Comparison of ENCODE assay signal across 1 fruit fly cellular context in genomic region chr3R:9784341-9785062, dm6.
A peak's percentile ranks its signal among the peaks of the same experiment; 100 is the strongest.
TF ChIP-seq lines count a peak whose summit lies in the region.

MtnA (minus strand) TSS chr3R:9784370.
CG8500 (plus strand) TSS chr3R:9784653.

TF ChIP-seq in whole organism, embryonic, 481 proteins besides CTCF, POLR2A, EP300 and RAD21 (continued from another document):
- TF ChIP-seq slbo (GFP tag; IDR thresholded peaks at IDR 0.05; lab: Robert Waterston, UW): no peak
- TF ChIP-seq CG12236 (GFP tag; optimal IDR thresholded peaks at IDR 0.05; lab: Kevin White, UChicago): no peak
- TF ChIP-seq pzg (GFP tag; optimal IDR thresholded peaks at IDR 0.05; lab: Kevin White, UChicago): peak; percentile 67
- TF ChIP-seq ara (GFP tag; IDR thresholded peaks at IDR 0.05; lab: Robert Waterston, UW): no peak
- no peak for TF ChIP-seq Elba2 (GFP tag; optimal IDR thresholded peaks at IDR 0.05; lab: Kevin White, UChicago)
- peak; percentile 55; the same call in 1 of the 2 replicates for TF ChIP-seq MBD-R2 (GFP tag; IDR thresholded peaks at IDR 0.05; lab: Robert Waterston, UW)
- TF ChIP-seq fu2 (GFP tag; optimal IDR thresholded peaks at IDR 0.05; lab: Kevin White, UChicago): no peak
- peak; percentile 20 for TF ChIP-seq CG12659 (GFP tag; optimal IDR thresholded peaks at IDR 0.05; lab: Kevin White, UChicago)
- TF ChIP-seq Lhr (GFP tag; optimal IDR thresholded peaks at IDR 0.05; lab: Kevin White, UChicago): peak; percentile 13
- no peak for TF ChIP-seq slou (GFP tag; optimal IDR thresholded peaks at IDR 0.05; lab: Kevin White, UChicago)
- no peak for TF ChIP-seq CG9609 (GFP tag; optimal IDR thresholded peaks at IDR 0.05; lab: Kevin White, UChicago)
- 0 out of 4 replicates have a peak, but pooled peaks have one; percentile 65 for TF ChIP-seq chinmo (GFP tag; IDR thresholded peaks at IDR 0.05; lab: Robert Waterston, UW; ENCODE audit: partially characterized antibody)
- TF ChIP-seq eyg (GFP tag; optimal IDR thresholded peaks at IDR 0.05; lab: Kevin White, UChicago): no peak
- no peak for TF ChIP-seq Hr51 (GFP tag; optimal IDR thresholded peaks at IDR 0.05; lab: Kevin White, UChicago)
- TF ChIP-seq Abd-B (GFP tag; optimal IDR thresholded peaks at IDR 0.05; lab: Kevin White, UChicago): no peak
- TF ChIP-seq CG6765 (GFP tag; optimal IDR thresholded peaks at IDR 0.05; lab: Kevin White, UChicago): no peak
- TF ChIP-seq CG15514 (GFP tag; optimal IDR thresholded peaks at IDR 0.05; lab: Kevin White, UChicago): peak; percentile 96
- no peak for TF ChIP-seq Atf3 (GFP tag; optimal IDR thresholded peaks at IDR 0.05; lab: Kevin White, UChicago)
- no peak for TF ChIP-seq CG4730 (GFP tag; IDR thresholded peaks at IDR 0.05; lab: Robert Waterston, UW)
- peak; percentile 40 for TF ChIP-seq sug (tag; optimal IDR thresholded peaks at IDR 0.05; lab: Kevin White, UChicago)
- no peak for TF ChIP-seq pros (GFP tag; optimal IDR thresholded peaks at IDR 0.05; lab: Kevin White, UChicago)
- no peak for TF ChIP-seq CG12071 (GFP tag; optimal IDR thresholded peaks at IDR 0.05; lab: Kevin White, UChicago)
- no peak for TF ChIP-seq z (GFP tag; IDR thresholded peaks at IDR 0.05; lab: Robert Waterston, UW)
- no peak for TF ChIP-seq kah (GFP tag; optimal IDR thresholded peaks at IDR 0.05; lab: Kevin White, UChicago)
- no peak for TF ChIP-seq CG14050 (GFP tag; IDR thresholded peaks at IDR 0.05; lab: Robert Waterston, UW)
- TF ChIP-seq CG17912 (GFP tag; optimal IDR thresholded peaks at IDR 0.05; lab: Kevin White, UChicago): no peak
- TF ChIP-seq CG2678 (tag; optimal IDR thresholded peaks at IDR 0.05; lab: Kevin White, UChicago): no peak
- TF ChIP-seq CG4854 (GFP tag; optimal IDR thresholded peaks at IDR 0.05; lab: Kevin White, UChicago): no peak
- peak; percentile 3 for TF ChIP-seq dm (GFP tag; optimal IDR thresholded peaks at IDR 0.05; lab: Kevin White, UChicago)
- no peak for TF ChIP-seq CG3995 (GFP tag; optimal IDR thresholded peaks at IDR 0.05; lab: Kevin White, UChicago)
- no peak for TF ChIP-seq gcm (GFP tag; optimal IDR thresholded peaks at IDR 0.05; lab: Kevin White, UChicago)
- peak; percentile 30 for TF ChIP-seq CG7987 (GFP tag; optimal IDR thresholded peaks at IDR 0.05; lab: Kevin White, UChicago)
- no peak for TF ChIP-seq HLH54F (GFP tag; optimal IDR thresholded peaks at IDR 0.05; lab: Kevin White, UChicago)
- no peak for TF ChIP-seq nau (GFP tag; optimal IDR thresholded peaks at IDR 0.05; lab: Kevin White, UChicago)
- TF ChIP-seq CG15269 (tag; optimal IDR thresholded peaks at IDR 0.05; lab: Kevin White, UChicago): no peak
- no peak for TF ChIP-seq ranshi (GFP tag; IDR thresholded peaks at IDR 0.05; lab: Robert Waterston, UW)
- TF ChIP-seq pita (GFP tag; optimal IDR thresholded peaks at IDR 0.05; lab: Kevin White, UChicago): peak; percentile 54
- TF ChIP-seq CG10267 (tag; optimal IDR thresholded peaks at IDR 0.05; lab: Kevin White, UChicago): no peak
- TF ChIP-seq gem (tag; optimal IDR thresholded peaks at IDR 0.05; lab: Kevin White, UChicago): no peak
- no peak for TF ChIP-seq Meics (GFP tag; optimal IDR thresholded peaks at IDR 0.05; lab: Kevin White, UChicago)
- peak; percentile 77 for TF ChIP-seq Ets65A (GFP tag; lab: Kevin White, UChicago)
- TF ChIP-seq Ptx1 (GFP tag; IDR thresholded peaks at IDR 0.05; lab: Robert Waterston, UW): 0 out of 2 replicates have a peak, but pooled peaks have one; percentile 12
- TF ChIP-seq CG7271 (tag; optimal IDR thresholded peaks at IDR 0.05; lab: Kevin White, UChicago): no peak
- TF ChIP-seq Mad (GFP tag; optimal IDR thresholded peaks at IDR 0.05; lab: Kevin White, UChicago): no peak
- no peak for TF ChIP-seq CG1792 (GFP tag; optimal IDR thresholded peaks at IDR 0.05; lab: Kevin White, UChicago)
- TF ChIP-seq mld (GFP tag; IDR thresholded peaks at IDR 0.05; lab: Robert Waterston, UW; ENCODE audit: partially characterized antibody): no peak
- TF ChIP-seq CG4820 (GFP tag; optimal IDR thresholded peaks at IDR 0.05; lab: Kevin White, UChicago): no peak
- no peak for TF ChIP-seq ERR (GFP tag; optimal IDR thresholded peaks at IDR 0.05; lab: Kevin White, UChicago)
- TF ChIP-seq B-H1 (GFP tag; IDR thresholded peaks at IDR 0.05; lab: Robert Waterston, UW): no peak
- no peak for TF ChIP-seq tll (GFP tag; optimal IDR thresholded peaks at IDR 0.05; lab: Kevin White, UChicago)
- TF ChIP-seq CG17328 (GFP tag; IDR thresholded peaks at IDR 0.05; lab: Robert Waterston, UW): no peak
- no peak for TF ChIP-seq CG6791 (GFP tag; IDR thresholded peaks at IDR 0.05; lab: Robert Waterston, UW; ENCODE audit: partially characterized antibody)
- TF ChIP-seq Spps (tag; optimal IDR thresholded peaks at IDR 0.05; lab: Kevin White, UChicago): no peak
- no peak for TF ChIP-seq CG7963 (GFP tag; IDR thresholded peaks at IDR 0.05; lab: Robert Waterston, UW; ENCODE audit: partially characterized antibody)
- no peak for TF ChIP-seq dan (GFP tag; IDR thresholded peaks at IDR 0.05; lab: Robert Waterston, UW)
- TF ChIP-seq CG8478 (optimal IDR thresholded peaks at IDR 0.05; lab: Kevin White, UChicago): no peak
- no peak for TF ChIP-seq dysf (GFP tag; IDR thresholded peaks at IDR 0.05; lab: Robert Waterston, UW)
- TF ChIP-seq sr (GFP tag; IDR thresholded peaks at IDR 0.05; lab: Robert Waterston, UW): 0 out of 3 replicates have a peak, but pooled peaks have one; percentile 7
- TF ChIP-seq HLH4C (GFP tag; IDR thresholded peaks at IDR 0.05; lab: Robert Waterston, UW; ENCODE audit: partially characterized antibody): 0 out of 3 replicates have a peak, but pooled peaks have one; percentile 24
- TF ChIP-seq CkIIα-i1 (GFP tag; IDR thresholded peaks at IDR 0.05; lab: Robert Waterston, UW): no peak
- TF ChIP-seq CG3726 (GFP tag; IDR thresholded peaks at IDR 0.05; lab: Robert Waterston, UW): no peak
- no peak for TF ChIP-seq mam (GFP tag; optimal IDR thresholded peaks at IDR 0.05; lab: Kevin White, UChicago)
- no peak for TF ChIP-seq jing (GFP tag; optimal IDR thresholded peaks at IDR 0.05; lab: Kevin White, UChicago)
- TF ChIP-seq Antp (GFP tag; optimal IDR thresholded peaks at IDR 0.05; lab: Kevin White, UChicago): no peak
- no peak for TF ChIP-seq CG9876 (GFP tag; optimal IDR thresholded peaks at IDR 0.05; lab: Kevin White, UChicago)
- TF ChIP-seq Mes4 (GFP tag; optimal IDR thresholded peaks at IDR 0.05; lab: Kevin White, UChicago): no peak
- TF ChIP-seq sens-2 (GFP tag; IDR thresholded peaks at IDR 0.05; lab: Robert Waterston, UW): no peak
- no peak for TF ChIP-seq Nf-YB (GFP tag; optimal IDR thresholded peaks at IDR 0.05; lab: Kevin White, UChicago)
- TF ChIP-seq CG11504 (tag; optimal IDR thresholded peaks at IDR 0.05; lab: Kevin White, UChicago): no peak
- no peak for TF ChIP-seq cato (GFP tag; optimal IDR thresholded peaks at IDR 0.05; lab: Kevin White, UChicago; ENCODE audit: borderline replicate concordance)
- TF ChIP-seq emc (GFP tag; optimal IDR thresholded peaks at IDR 0.05; lab: Kevin White, UChicago): no peak
- no peak for TF ChIP-seq D (optimal IDR thresholded peaks at IDR 0.05; lab: Kevin White, UChicago)
- TF ChIP-seq D (GFP tag; optimal IDR thresholded peaks at IDR 0.05; lab: Kevin White, UChicago): no peak
- no peak for TF ChIP-seq Lim3 (GFP tag; IDR thresholded peaks at IDR 0.05; lab: Robert Waterston, UW)
- TF ChIP-seq pfk (GFP tag; optimal IDR thresholded peaks at IDR 0.05; lab: Kevin White, UChicago): no peak
- 0 out of 3 replicates have a peak, but pooled peaks have one; percentile 24 for TF ChIP-seq Opbp (GFP tag; IDR thresholded peaks at IDR 0.05; lab: Robert Waterston, UW; ENCODE audit: partially characterized antibody)
- no peak for TF ChIP-seq Atf-2 (GFP tag; optimal IDR thresholded peaks at IDR 0.05; lab: Kevin White, UChicago)
- TF ChIP-seq lov (optimal IDR thresholded peaks at IDR 0.05; lab: Kevin White, UChicago): no peak
- TF ChIP-seq lov (GFP tag; IDR thresholded peaks at IDR 0.05; lab: Robert Waterston, UW): 0 out of 3 replicates have a peak, but pooled peaks have one; percentile 19
- TF ChIP-seq CG13296 (GFP tag; optimal IDR thresholded peaks at IDR 0.05; lab: Kevin White, UChicago): no peak
- TF ChIP-seq sqz (GFP tag; optimal IDR thresholded peaks at IDR 0.05; lab: Kevin White, UChicago): no peak
- no peak for TF ChIP-seq HmgD (GFP tag; optimal IDR thresholded peaks at IDR 0.05; lab: Kevin White, UChicago)
- no peak for TF ChIP-seq trem (tag; optimal IDR thresholded peaks at IDR 0.05; lab: Kevin White, UChicago)
- no peak for TF ChIP-seq NC2α (GFP tag; optimal IDR thresholded peaks at IDR 0.05; lab: Kevin White, UChicago)
- peak; percentile 87 for TF ChIP-seq onecut (GFP tag; IDR thresholded peaks at IDR 0.05; lab: Robert Waterston, UW)
- TF ChIP-seq zen (tag; optimal IDR thresholded peaks at IDR 0.05; lab: Kevin White, UChicago): no peak
- TF ChIP-seq CG11695 (GFP tag; IDR thresholded peaks at IDR 0.05; lab: Robert Waterston, UW): no peak
- TF ChIP-seq bab2 (GFP tag; optimal IDR thresholded peaks at IDR 0.05; lab: Kevin White, UChicago): no peak
- no peak for TF ChIP-seq Max (GFP tag; optimal IDR thresholded peaks at IDR 0.05; lab: Kevin White, UChicago)
- TF ChIP-seq Fer3 (tag; optimal IDR thresholded peaks at IDR 0.05; lab: Kevin White, UChicago): no peak
- peak; percentile 55 for TF ChIP-seq Fer1 (GFP tag; optimal IDR thresholded peaks at IDR 0.05; lab: Kevin White, UChicago)
- no peak for TF ChIP-seq Ets97D (GFP tag; optimal IDR thresholded peaks at IDR 0.05; lab: Kevin White, UChicago)
- peak; percentile 68 for TF ChIP-seq E2f2 (GFP tag; IDR thresholded peaks at IDR 0.05; lab: Robert Waterston, UW)
- TF ChIP-seq da (GFP tag; optimal IDR thresholded peaks at IDR 0.05; lab: Kevin White, UChicago): no peak
- TF ChIP-seq CG13287 (GFP tag; IDR thresholded peaks at IDR 0.05; lab: Robert Waterston, UW; ENCODE audit: partially characterized antibody): peak; percentile 51
- no peak for TF ChIP-seq Stat92E (GFP tag; optimal IDR thresholded peaks at IDR 0.05; lab: Kevin White, UChicago)
- TF ChIP-seq BEAF-32 (GFP tag; optimal IDR thresholded peaks at IDR 0.05; lab: Kevin White, UChicago): no peak
- peak; percentile 100 for TF ChIP-seq MTF-1 (GFP tag; optimal IDR thresholded peaks at IDR 0.05; lab: Kevin White, UChicago; ENCODE audit: borderline replicate concordance)
- no peak for TF ChIP-seq CG32767 (GFP tag; IDR thresholded peaks at IDR 0.05; lab: Robert Waterston, UW)
- TF ChIP-seq CG1602 (GFP tag; optimal IDR thresholded peaks at IDR 0.05; lab: Kevin White, UChicago): no peak
- TF ChIP-seq CG2199 (GFP tag; IDR thresholded peaks at IDR 0.05; lab: Robert Waterston, UW): no peak
- TF ChIP-seq CG1832 (GFP tag; optimal IDR thresholded peaks at IDR 0.05; lab: Kevin White, UChicago): no peak
- TF ChIP-seq az2 (GFP tag; optimal IDR thresholded peaks at IDR 0.05; lab: Kevin White, UChicago): no peak
- no peak for TF ChIP-seq ac (GFP tag; optimal IDR thresholded peaks at IDR 0.05; lab: Kevin White, UChicago)
- 0 out of 2 replicates have a peak, but pooled peaks have one; percentile 16 for TF ChIP-seq stc (GFP tag; IDR thresholded peaks at IDR 0.05; lab: Robert Waterston, UW)
- TF ChIP-seq Doc2 (GFP tag; IDR thresholded peaks at IDR 0.05; lab: Robert Waterston, UW): no peak
- no peak for TF ChIP-seq Dbx (GFP tag; IDR thresholded peaks at IDR 0.05; lab: Robert Waterston, UW)
- TF ChIP-seq CG1529 (GFP tag; optimal IDR thresholded peaks at IDR 0.05; lab: Kevin White, UChicago): no peak
- TF ChIP-seq Neu2 (GFP tag; optimal IDR thresholded peaks at IDR 0.05; lab: Kevin White, UChicago; ENCODE audit: borderline replicate concordance): no peak
- TF ChIP-seq CG18599 (GFP tag; optimal IDR thresholded peaks at IDR 0.05; lab: Kevin White, UChicago): no peak
- no peak for TF ChIP-seq esg (GFP tag; conservative IDR thresholded peaks at IDR 0.05; lab: Robert Waterston, UW)
- TF ChIP-seq gsb-n (tag; optimal IDR thresholded peaks at IDR 0.05; lab: Kevin White, UChicago): no peak
- TF ChIP-seq CG17361 (GFP tag; IDR thresholded peaks at IDR 0.05; lab: Robert Waterston, UW): no peak
- no peak for TF ChIP-seq insv (GFP tag; optimal IDR thresholded peaks at IDR 0.05; lab: Kevin White, UChicago)
- peak; percentile 75; the same call in 2 of the 3 replicates for TF ChIP-seq CG34422 (GFP tag; IDR thresholded peaks at IDR 0.05; lab: Robert Waterston, UW)
- peak; percentile 23 for TF ChIP-seq MESR4 (GFP tag; optimal IDR thresholded peaks at IDR 0.05; lab: Kevin White, UChicago)
- no peak for TF ChIP-seq CG12391 (tag; optimal IDR thresholded peaks at IDR 0.05; lab: Kevin White, UChicago)
